Fruit fly (Drosophila melanogaster): ENCODE results near the gene CG4408.
A peak's percentile ranks its signal among the peaks of the same experiment; 100 is the strongest.

CG4408 gene

DNA sequence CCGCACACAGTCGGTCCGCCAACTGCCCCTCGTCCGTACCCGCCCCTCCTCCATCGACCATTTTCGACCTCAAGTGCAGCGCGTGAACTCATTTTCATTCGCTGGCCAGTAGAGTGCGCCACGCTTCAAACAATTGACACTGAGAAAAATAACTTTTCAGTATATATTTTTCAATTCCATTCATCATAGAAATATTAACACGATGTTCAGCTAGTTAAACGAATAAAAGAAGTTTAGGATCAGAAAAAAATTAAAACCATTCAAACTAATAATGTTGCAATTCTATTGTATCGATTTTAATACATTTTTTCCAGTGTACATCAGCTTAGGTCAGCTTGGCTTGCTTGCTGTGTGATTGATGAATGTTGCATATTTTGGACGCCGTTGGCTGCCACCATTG is 23.5 kb upstream of the CG4408 start (continued):
- TF ChIP-seq CG11560 (tag; IDR thresholded peaks at IDR 0.05) = no peak
- TF ChIP-seq Six4 (GFP tag; optimal IDR thresholded peaks at IDR 0.05) = no peak
- peak; percentile 68 for TF ChIP-seq CTCF (GFP tag; optimal IDR thresholded peaks at IDR 0.05)
- TF ChIP-seq CG13296 (GFP tag; optimal IDR thresholded peaks at IDR 0.05) = no peak
- no peak for TF ChIP-seq Jarid2 (GFP tag; optimal IDR thresholded peaks at IDR 0.05)
- peak; percentile 32 for TF ChIP-seq CG1233 (GFP tag; optimal IDR thresholded peaks at IDR 0.05)
- no peak for TF ChIP-seq CG9932 (GFP tag; IDR thresholded peaks at IDR 0.05)
- no peak for TF ChIP-seq rib (GFP tag; IDR thresholded peaks at IDR 0.05)
- no peak for TF ChIP-seq bowl (GFP tag; IDR thresholded peaks at IDR 0.05)
- TF ChIP-seq oc (tag; optimal IDR thresholded peaks at IDR 0.05) = peak; percentile 73
- peak; percentile 32 for TF ChIP-seq CG8089 (GFP tag; optimal IDR thresholded peaks at IDR 0.05)
- no peak for TF ChIP-seq Side (GFP tag; optimal IDR thresholded peaks at IDR 0.05)
- TF ChIP-seq gcm (GFP tag; optimal IDR thresholded peaks at IDR 0.05) = peak; percentile 48
- TF ChIP-seq run (tag; optimal IDR thresholded peaks at IDR 0.05) = no peak
- peak; percentile 17; the same call in 1 of the 3 replicates for TF ChIP-seq zfh1 (GFP tag; IDR thresholded peaks at IDR 0.05)
- TF ChIP-seq sob (GFP tag; IDR thresholded peaks at IDR 0.05) = 0 out of 2 replicates have a peak, but pooled peaks have one; percentile 22
- peak; percentile 42; the same call in 1 of the 2 replicates for TF ChIP-seq sisA (GFP tag; IDR thresholded peaks at IDR 0.05)
- TF ChIP-seq usp (GFP tag; optimal IDR thresholded peaks at IDR 0.05) = no peak
- TF ChIP-seq CG9797 (GFP tag; optimal IDR thresholded peaks at IDR 0.05) = no peak
- TF ChIP-seq Ssrp (tag; optimal IDR thresholded peaks at IDR 0.05) = peak; percentile 44
- no peak for TF ChIP-seq gsb (GFP tag; IDR thresholded peaks at IDR 0.05)
- peak; percentile 80 for TF ChIP-seq CG1603 (tag; optimal IDR thresholded peaks at IDR 0.05)
- TF ChIP-seq pfk (GFP tag; optimal IDR thresholded peaks at IDR 0.05) = no peak
- peak; percentile 25 for TF ChIP-seq jing (GFP tag; optimal IDR thresholded peaks at IDR 0.05)
- no peak for TF ChIP-seq Doc3 (GFP tag; IDR thresholded peaks at IDR 0.05; ENCODE audit: partially characterized antibody)
- TF ChIP-seq CG2678 (tag; optimal IDR thresholded peaks at IDR 0.05) = peak; percentile 55
- TF ChIP-seq Gsc (GFP tag; IDR thresholded peaks at IDR 0.05) = no peak
- no peak for TF ChIP-seq prd (optimal IDR thresholded peaks at IDR 0.05)
- peak; percentile 67; the same call in 2 of the 3 replicates for TF ChIP-seq prd (GFP tag; IDR thresholded peaks at IDR 0.05)
- no peak for TF ChIP-seq CG18764 (GFP tag; optimal IDR thresholded peaks at IDR 0.05)
- TF ChIP-seq MBD-R2 (GFP tag; IDR thresholded peaks at IDR 0.05) = no peak
- TF ChIP-seq eve (GFP tag; optimal IDR thresholded peaks at IDR 0.05) = peak in 1 of 2 experiments; percentile 64
- TF ChIP-seq ara (GFP tag; IDR thresholded peaks at IDR 0.05) = peak; percentile 65
- TF ChIP-seq Sox100B (GFP tag; optimal IDR thresholded peaks at IDR 0.05) = peak; percentile 42
- TF ChIP-seq CG31441 (GFP tag; IDR thresholded peaks at IDR 0.05) = peak; percentile 46
- peak; percentile 31 for TF ChIP-seq gsb-n (tag; optimal IDR thresholded peaks at IDR 0.05)
- no peak for TF ChIP-seq Rfx (GFP tag; IDR thresholded peaks at IDR 0.05)
- peak; percentile 69 for TF ChIP-seq CG17359 (tag; optimal IDR thresholded peaks at IDR 0.05)
- no peak for TF ChIP-seq Dll (GFP tag; IDR thresholded peaks at IDR 0.05; ENCODE audit: partially characterized antibody)
- peak; percentile 38 for TF ChIP-seq CG18262 (tag; optimal IDR thresholded peaks at IDR 0.05)
- TF ChIP-seq pb (GFP tag; optimal IDR thresholded peaks at IDR 0.05) = no peak
- peak; percentile 22 for TF ChIP-seq Camta (GFP tag; optimal IDR thresholded peaks at IDR 0.05)
- no peak for TF ChIP-seq CG31365 (tag; optimal IDR thresholded peaks at IDR 0.05)
- TF ChIP-seq CG5245 (GFP tag; optimal IDR thresholded peaks at IDR 0.05) = no peak
- peak; percentile 76 for TF ChIP-seq CG11504 (tag; optimal IDR thresholded peaks at IDR 0.05)
- no peak for TF ChIP-seq Nf-YA (GFP tag; IDR thresholded peaks at IDR 0.05)
- TF ChIP-seq CG2712 (tag; optimal IDR thresholded peaks at IDR 0.05) = peak; percentile 51
- peak; percentile 62 for TF ChIP-seq az2 (GFP tag; optimal IDR thresholded peaks at IDR 0.05)
- TF ChIP-seq CG32767 (GFP tag; IDR thresholded peaks at IDR 0.05) = peak; percentile 48; the same call in 1 of the 2 replicates
- no peak for TF ChIP-seq wdn (GFP tag; IDR thresholded peaks at IDR 0.05)
- TF ChIP-seq crol (GFP tag; IDR thresholded peaks at IDR 0.05) = 0 out of 2 replicates have a peak, but pooled peaks have one; percentile 35
- TF ChIP-seq Spps (tag; optimal IDR thresholded peaks at IDR 0.05) = no peak
- peak; percentile 66 for TF ChIP-seq Xbp1 (GFP tag; optimal IDR thresholded peaks at IDR 0.05)

All from whole organism, embryonic.